Fruit fly (Drosophila melanogaster) whole organism, embryonic: ENCODE data around the gene Ssu72.

ENCODE experiments used
- Abd-B ChIP-seq: fragments of 200-800 bp; sonication (Bioruptor generic); optimal IDR thresholded peaks from 2 replicates; lab custom pipeline; 2018; ENCODE audit warnings: missing biosample characterization, mild to moderate bottlenecking, missing genetic modification characterization, moderate library complexity
- Atf-2 ChIP-seq: fragments of 200-800 bp; sonication (Bioruptor generic); optimal IDR thresholded peaks from 2 replicates; lab custom pipeline; 2016; ENCODE audit warnings: missing biosample characterization, missing genetic modification characterization
- CG11456 ChIP-seq: fragments of 200-800 bp; sonication (Bioruptor generic); IDR thresholded peaks from 3 replicates; pipeline ENCODE4 v1.3.6; 2022; ENCODE audit warnings: missing biosample characterization, missing genetic modification characterization
- CG11504 ChIP-seq: fragments of 200-800 bp; sonication (Bioruptor generic); optimal IDR thresholded peaks from 3 replicates; lab custom pipeline; 2019; ENCODE audit warnings: missing biosample characterization, mild to moderate bottlenecking, missing genetic modification characterization, moderate library complexity
- CG12219 ChIP-seq: fragments of 200-800 bp; sonication (Bioruptor generic); optimal IDR thresholded peaks from 3 replicates; lab custom pipeline; 2018; ENCODE audit warnings: missing biosample characterization, mild to moderate bottlenecking, missing genetic modification characterization
- CG13775 ChIP-seq: fragments of 200-800 bp; sonication (Bioruptor generic); optimal IDR thresholded peaks from 3 replicates; lab custom pipeline; 2017; ENCODE audit warnings: missing biosample characterization, mild to moderate bottlenecking, missing genetic modification characterization
- CG14050 ChIP-seq: fragments of 200-800 bp; sonication (Bioruptor generic); IDR thresholded peaks from 3 replicates; pipeline ENCODE4 v1.3.6; 2022; ENCODE audit warnings: missing biosample characterization, missing genetic modification characterization
- CG15011 ChIP-seq: fragments of 200-800 bp; sonication (Bioruptor generic); optimal IDR thresholded peaks from 3 replicates; lab custom pipeline; 2018; ENCODE audit warnings: missing biosample characterization, mild to moderate bottlenecking, missing genetic modification characterization
- CG15073 ChIP-seq: fragments of 200-800 bp; sonication (Bioruptor generic); optimal IDR thresholded peaks from 2 replicates; lab custom pipeline; 2016; ENCODE audit warnings: missing biosample characterization, missing genetic modification characterization
- CG15269 ChIP-seq: fragments of 200-800 bp; sonication (Bioruptor generic); optimal IDR thresholded peaks from 2 replicates; lab custom pipeline; 2018; ENCODE audit warnings: missing biosample characterization, mild to moderate bottlenecking, missing genetic modification characterization, moderate library complexity
- CG16813 ChIP-seq: fragments of 200-800 bp; sonication (Bioruptor generic); IDR thresholded peaks from 3 replicates; pipeline ENCODE4 v1.3.6; 2022; ENCODE audit warnings: missing biosample characterization, missing genetic modification characterization; ENCODE audit not compliant: partially characterized antibody
- CG16815 ChIP-seq: fragments of 200-800 bp; sonication (Bioruptor generic); optimal IDR thresholded peaks from 3 replicates; lab custom pipeline; 2017; ENCODE audit warnings: missing biosample characterization, mild to moderate bottlenecking, missing genetic modification characterization
- CG17361 ChIP-seq: fragments of 200-800 bp; sonication (Bioruptor generic); IDR thresholded peaks from 3 replicates; pipeline ENCODE4 v1.3.6; 2022; ENCODE audit warnings: missing biosample characterization, missing genetic modification characterization
- CG1792 ChIP-seq: fragments of 200-800 bp; sonication (Bioruptor generic); optimal IDR thresholded peaks from 2 replicates; lab custom pipeline; 2016; ENCODE audit warnings: missing biosample characterization, missing genetic modification characterization
- CG18476 ChIP-seq: fragments of 200-800 bp; sonication (Bioruptor generic); optimal IDR thresholded peaks from 2 replicates; lab custom pipeline; 2016; ENCODE audit warnings: missing biosample characterization, mild to moderate bottlenecking, missing genetic modification characterization
- CG18764 ChIP-seq: fragments of 200-800 bp; sonication (Bioruptor generic); optimal IDR thresholded peaks from 3 replicates; lab custom pipeline; 2016; ENCODE audit warnings: missing biosample characterization, missing genetic modification characterization
- CG31388 ChIP-seq: fragments of 200-800 bp; sonication (Bioruptor generic); optimal IDR thresholded peaks from 2 replicates; lab custom pipeline; 2016; ENCODE audit warnings: missing biosample characterization, missing genetic modification characterization
- CG32767 ChIP-seq: fragments of 200-800 bp; sonication (Bioruptor generic); IDR thresholded peaks from 2 replicates; pipeline ENCODE4 v1.3.6; 2022; ENCODE audit warnings: missing biosample characterization, missing genetic modification characterization
- CG3838 ChIP-seq: fragments of 200-800 bp; sonication (Bioruptor generic); optimal IDR thresholded peaks from 3 replicates; lab custom pipeline; 2016; ENCODE audit warnings: missing biosample characterization, missing genetic modification characterization
- CG6175 ChIP-seq: fragments of 200-800 bp; sonication (Bioruptor generic); IDR thresholded peaks from 3 replicates; pipeline ENCODE4 v1.3.6; 2022; ENCODE audit warnings: missing biosample characterization, missing genetic modification characterization
- CG6813 ChIP-seq: fragments of 200-800 bp; sonication (Bioruptor generic); optimal IDR thresholded peaks from 2 replicates; lab custom pipeline; 2017; ENCODE audit warnings: missing biosample characterization, missing genetic modification characterization, mild to moderate bottlenecking, moderate library complexity, missing genetic modification reagents
- CG9437 ChIP-seq: fragments of 200-800 bp; sonication (Bioruptor generic); optimal IDR thresholded peaks from 2 replicates; lab custom pipeline; 2018; ENCODE audit warnings: missing biosample characterization, mild to moderate bottlenecking, missing genetic modification characterization
- CG9797 ChIP-seq: fragments of 200-800 bp; sonication (Bioruptor generic); optimal IDR thresholded peaks from 3 replicates; lab custom pipeline; 2018; ENCODE audit warnings: missing biosample characterization, mild to moderate bottlenecking, missing genetic modification characterization
- Dek ChIP-seq: fragments of 200-800 bp; sonication (Bioruptor generic); optimal IDR thresholded peaks from 3 replicates; lab custom pipeline; 2019; ENCODE audit warnings: missing biosample characterization, mild to moderate bottlenecking, missing genetic modification characterization, moderate library complexity
- Doc2 ChIP-seq: fragments of 200-800 bp; sonication (Bioruptor generic); IDR thresholded peaks from 2 replicates; pipeline ENCODE4 v1.3.6; 2022; ENCODE audit warnings: missing biosample characterization, missing genetic modification characterization
- Doc3 ChIP-seq: fragments of 200-800 bp; sonication (Bioruptor generic); IDR thresholded peaks from 3 replicates; pipeline ENCODE4 v1.3.6; 2022; ENCODE audit warnings: missing biosample characterization, missing genetic modification characterization; ENCODE audit not compliant: partially characterized antibody
- NC2α ChIP-seq: fragments of 200-800 bp; sonication (Bioruptor generic); optimal IDR thresholded peaks from 2 replicates; lab custom pipeline; 2016; ENCODE audit warnings: missing biosample characterization, missing genetic modification characterization
- NC2β ChIP-seq: fragments of 200-800 bp; sonication (Bioruptor generic); optimal IDR thresholded peaks from 2 replicates; lab custom pipeline; 2016; ENCODE audit warnings: missing biosample characterization, missing genetic modification characterization
- Pdp1 ChIP-seq, 2 experiments: fragments of 200-800 bp; sonication (Bioruptor generic); optimal IDR thresholded peaks; 3 replicates each; lab custom pipeline; 2016; ENCODE audit warnings: missing biosample characterization in 2 of 2, missing genetic modification characterization in 2 of 2, mild to moderate bottlenecking in 1 of 2, moderate library complexity in 1 of 2
- ab ChIP-seq: fragments of 200-800 bp; sonication (Bioruptor generic); optimal IDR thresholded peaks from 2 replicates; lab custom pipeline; 2016; ENCODE audit warnings: missing biosample characterization, missing genetic modification characterization
- ac ChIP-seq: fragments of 200-800 bp; sonication (Bioruptor generic); optimal IDR thresholded peaks from 3 replicates; lab custom pipeline; 2017; ENCODE audit warnings: missing biosample characterization, mild to moderate bottlenecking, missing genetic modification characterization
- btn ChIP-seq: fragments of 200-800 bp; sonication (Bioruptor generic); optimal IDR thresholded peaks from 2 replicates; lab custom pipeline; 2016; ENCODE audit warnings: missing biosample characterization, missing genetic modification characterization
- chif ChIP-seq, 2 experiments: fragments of 200-800 bp; sonication (Bioruptor generic); optimal IDR thresholded peaks; 3 replicates each; lab custom pipeline; 2016; ENCODE audit warnings: missing biosample characterization in 2 of 2, missing genetic modification characterization in 2 of 2
- ci ChIP-seq: fragments of 200-800 bp; sonication (Bioruptor generic); IDR thresholded peaks from 3 replicates; pipeline ENCODE4 v1.3.6; 2022; ENCODE audit warnings: missing biosample characterization, missing genetic modification characterization
- corto ChIP-seq: fragments of 200-800 bp; sonication (Bioruptor generic); optimal IDR thresholded peaks from 2 replicates; lab custom pipeline; 2016; ENCODE audit warnings: missing biosample characterization, mild to moderate bottlenecking, missing genetic modification characterization, moderate library complexity
- disco-r ChIP-seq: fragments of 200-800 bp; sonication (Bioruptor generic); optimal IDR thresholded peaks from 2 replicates; lab custom pipeline; 2016; ENCODE audit warnings: missing biosample characterization, missing genetic modification characterization
- eyg ChIP-seq: fragments of 200-800 bp; sonication (Bioruptor generic); optimal IDR thresholded peaks from 3 replicates; lab custom pipeline; 2016; ENCODE audit warnings: missing biosample characterization, missing genetic modification characterization
- fd64A ChIP-seq: fragments of 200-800 bp; sonication (Bioruptor generic); optimal IDR thresholded peaks from 3 replicates; lab custom pipeline; 2018; ENCODE audit warnings: missing biosample characterization, mild to moderate bottlenecking, missing genetic modification characterization
- gt ChIP-seq: fragments of 200-800 bp; sonication (Bioruptor generic); IDR thresholded peaks from 2 replicates; pipeline ENCODE4 v1.3.6; 2022; ENCODE audit warnings: missing biosample characterization, missing genetic modification characterization
- hbn ChIP-seq: fragments of 200-800 bp; sonication (Bioruptor generic); IDR thresholded peaks from 2 replicates; pipeline ENCODE4 v1.3.6; 2022; ENCODE audit warnings: missing biosample characterization, missing genetic modification characterization; ENCODE audit not compliant: partially characterized antibody
- kah ChIP-seq: fragments of 200-800 bp; sonication (Bioruptor generic); optimal IDR thresholded peaks from 2 replicates; lab custom pipeline; 2018; ENCODE audit warnings: missing biosample characterization, mild to moderate bottlenecking, missing genetic modification characterization
- lab ChIP-seq: fragments of 200-800 bp; sonication (Bioruptor generic); optimal IDR thresholded peaks from 3 replicates; lab custom pipeline; 2017; ENCODE audit warnings: missing biosample characterization, missing genetic modification characterization, mild to moderate bottlenecking, moderate library complexity, missing genetic modification reagents
- lbe ChIP-seq: fragments of 200-800 bp; sonication (Bioruptor generic); optimal IDR thresholded peaks from 2 replicates; lab custom pipeline; 2016; ENCODE audit warnings: missing biosample characterization, mild to moderate bottlenecking, missing genetic modification characterization
- nmo ChIP-seq: fragments of 200-800 bp; sonication (Bioruptor generic); optimal IDR thresholded peaks from 2 replicates; lab custom pipeline; 2018; ENCODE audit warnings: missing biosample characterization, mild to moderate bottlenecking, missing genetic modification characterization, moderate library complexity
- pb ChIP-seq: fragments of 200-800 bp; sonication (Bioruptor generic); optimal IDR thresholded peaks from 3 replicates; lab custom pipeline; 2016; ENCODE audit warnings: missing biosample characterization, missing genetic modification characterization
- pho ChIP-seq: fragments of 200-800 bp; sonication (Bioruptor generic); optimal IDR thresholded peaks from 2 replicates; lab custom pipeline; 2016; ENCODE audit warnings: missing biosample characterization, missing genetic modification characterization
- sima ChIP-seq: fragments of 200-800 bp; sonication (Bioruptor generic); optimal IDR thresholded peaks from 2 replicates; lab custom pipeline; 2016; ENCODE audit warnings: missing biosample characterization, missing genetic modification characterization
- tap ChIP-seq: fragments of 200-800 bp; optimal IDR thresholded peaks from 3 replicates; lab custom pipeline; 2019; ENCODE audit warnings: missing biosample characterization, mild to moderate bottlenecking, missing genetic modification characterization, moderate library complexity
- toy ChIP-seq: fragments of 200-800 bp; sonication (Bioruptor generic); IDR thresholded peaks from 2 replicates; pipeline ENCODE4 v1.3.6; 2022; ENCODE audit warnings: missing biosample characterization, missing genetic modification characterization
- tx ChIP-seq: fragments of 200-800 bp; sonication (Bioruptor generic); optimal IDR thresholded peaks from 2 replicates; lab custom pipeline; 2016; ENCODE audit warnings: missing biosample characterization, missing genetic modification characterization
- unpg ChIP-seq: fragments of 200-800 bp; sonication (Bioruptor generic); optimal IDR thresholded peaks from 3 replicates; lab custom pipeline; 2018; ENCODE audit warnings: missing biosample characterization, mild to moderate bottlenecking, missing genetic modification characterization, moderate library complexity

The Ssu72 gene

DNA sequence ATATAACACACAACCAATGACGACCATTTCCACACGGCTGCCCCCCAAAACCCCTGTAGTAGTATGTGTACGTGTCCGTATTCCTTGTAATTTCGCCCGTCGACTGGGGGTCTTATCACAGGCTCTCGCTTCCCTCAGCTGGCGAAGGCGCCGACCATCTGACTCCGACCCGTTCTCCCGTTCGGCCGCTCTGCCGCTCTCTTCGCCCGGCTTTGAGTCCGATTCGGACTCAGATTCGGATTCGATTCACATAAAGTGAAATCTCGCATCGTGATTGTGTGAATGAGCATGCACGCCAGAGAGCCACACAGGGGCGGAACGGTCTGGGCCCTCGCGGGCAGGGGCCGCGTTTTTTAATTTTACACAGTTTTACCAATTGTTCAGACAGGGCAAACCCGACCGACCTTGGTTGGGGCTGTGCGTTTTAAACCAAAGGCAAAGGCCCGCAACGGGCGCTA is 1.4 kb downstream of the Ssu72 start (continued):
- TF ChIP-seq CG12219 (no peak), CG6813 (GFP tag; lab: Kevin White, UChicago) (no peak), corto (GFP tag; lab: Kevin White, UChicago) (no peak), CG11456 (GFP tag; lab: Robert Waterston, UW) (peak; percentile 88), lbe (GFP tag; lab: Kevin White, UChicago) (no peak), ab (GFP tag; lab: Kevin White, UChicago) (no peak), hbn (no peak), nmo (GFP tag; lab: Kevin White, UChicago) (peak; percentile 5), gt (no peak), CG17361 (no peak), CG16813 (GFP tag; lab: Robert Waterston, UW) (peak; percentile 69), CG15073 (GFP tag; lab: Kevin White, UChicago) (no peak), kah (GFP tag; lab: Kevin White, UChicago) (no peak), ac (no peak), Doc3 (GFP tag; lab: Robert Waterston, UW) (no peak), CG32767 (GFP tag; lab: Robert Waterston, UW) (no peak), Dek (peak; percentile 13), NC2α (GFP tag; lab: Kevin White, UChicago) (no peak), CG13775 (GFP tag; lab: Kevin White, UChicago) (peak; percentile 18), CG18764 (GFP tag; lab: Kevin White, UChicago) (no peak), CG15011 (GFP tag; lab: Kevin White, UChicago) (no peak), disco-r (GFP tag; lab: Kevin White, UChicago) (no peak), CG15269 (tag; lab: Kevin White, UChicago) (peak; percentile 11), CG16815 (GFP tag; lab: Kevin White, UChicago) (peak; percentile 4), chif (GFP tag; optimal IDR thresholded peaks at IDR 0.05; lab: Kevin White, UChicago) (peak in 1 of 2 experiments; percentile 8), NC2β (GFP tag; lab: Kevin White, UChicago) (peak; percentile 2), pb (GFP tag; lab: Kevin White, UChicago) (no peak), CG9797 (no peak), lab (no peak), CG18476 (GFP tag; lab: Kevin White, UChicago) (no peak), CG6175 (GFP tag; lab: Robert Waterston, UW) (no peak), unpg (GFP tag; lab: Kevin White, UChicago) (no peak), fd64A (GFP tag; lab: Kevin White, UChicago) (no peak), CG31388 (no peak), eyg (GFP tag; lab: Kevin White, UChicago) (no peak), CG14050 (GFP tag; lab: Robert Waterston, UW) (no peak), Abd-B (GFP tag; lab: Kevin White, UChicago) (no peak), CG11504 (tag; lab: Kevin White, UChicago) (peak; percentile 16), sima (GFP tag; lab: Kevin White, UChicago) (no peak), CG1792 (peak; percentile 8), CG9437 (no peak), pho (GFP tag; lab: Kevin White, UChicago) (no peak), toy (GFP tag; lab: Robert Waterston, UW) (0 out of 2 replicates have a peak, but pooled peaks have one; percentile 19), tx (GFP tag; lab: Kevin White, UChicago) (no peak), CG3838 (GFP tag; lab: Kevin White, UChicago) (no peak), Pdp1 (GFP tag; optimal IDR thresholded peaks at IDR 0.05; lab: Kevin White, UChicago) (peak; percentile 27 to 43), btn (GFP tag; lab: Kevin White, UChicago) (no peak), Doc2 (GFP tag; lab: Robert Waterston, UW) (no peak), tap (tag; lab: Kevin White, UChicago) (no peak), ci (GFP tag; lab: Robert Waterston, UW) (peak; percentile 60), Atf-2 (GFP tag; lab: Kevin White, UChicago) (no peak)
